Fruit fly (Drosophila melanogaster) whole organism, embryonic: ENCODE data around the gene CG6325.

Experiments
- CG34422 ChIP-seq: fragments of 200-800 bp; sonication (Bioruptor generic); IDR thresholded peaks from 3 replicates; pipeline ENCODE4 v1.3.6; 2022; ENCODE audit warnings: missing biosample characterization, missing genetic modification characterization
- Fer3 ChIP-seq: fragments of 200-800 bp; sonication (Bioruptor generic); optimal IDR thresholded peaks from 2 replicates; lab custom pipeline; 2018; ENCODE audit warnings: missing biosample characterization, mild to moderate bottlenecking, missing genetic modification characterization, moderate library complexity
- HLH4C ChIP-seq: fragments of 200-800 bp; sonication (Bioruptor generic); IDR thresholded peaks from 3 replicates; pipeline ENCODE4 v1.3.6; 2022; ENCODE audit warnings: missing biosample characterization, missing genetic modification characterization; ENCODE audit not compliant: partially characterized antibody
- Nf-YA ChIP-seq: fragments of 200-800 bp; sonication (Bioruptor generic); IDR thresholded peaks from 2 replicates; pipeline ENCODE4 v1.3.6; 2022; ENCODE audit warnings: missing biosample characterization, missing genetic modification characterization
- croc ChIP-seq: fragments of 200-800 bp; sonication (Bioruptor generic); conservative IDR thresholded peaks from 3 replicates; pipeline ENCODE4 v1.3.6; 2022; ENCODE audit warnings: missing biosample characterization, missing genetic modification characterization
- fru ChIP-seq: fragments of >200 bp; optimal IDR thresholded peaks from 2 replicates; lab custom pipeline; 2017

DNA sequence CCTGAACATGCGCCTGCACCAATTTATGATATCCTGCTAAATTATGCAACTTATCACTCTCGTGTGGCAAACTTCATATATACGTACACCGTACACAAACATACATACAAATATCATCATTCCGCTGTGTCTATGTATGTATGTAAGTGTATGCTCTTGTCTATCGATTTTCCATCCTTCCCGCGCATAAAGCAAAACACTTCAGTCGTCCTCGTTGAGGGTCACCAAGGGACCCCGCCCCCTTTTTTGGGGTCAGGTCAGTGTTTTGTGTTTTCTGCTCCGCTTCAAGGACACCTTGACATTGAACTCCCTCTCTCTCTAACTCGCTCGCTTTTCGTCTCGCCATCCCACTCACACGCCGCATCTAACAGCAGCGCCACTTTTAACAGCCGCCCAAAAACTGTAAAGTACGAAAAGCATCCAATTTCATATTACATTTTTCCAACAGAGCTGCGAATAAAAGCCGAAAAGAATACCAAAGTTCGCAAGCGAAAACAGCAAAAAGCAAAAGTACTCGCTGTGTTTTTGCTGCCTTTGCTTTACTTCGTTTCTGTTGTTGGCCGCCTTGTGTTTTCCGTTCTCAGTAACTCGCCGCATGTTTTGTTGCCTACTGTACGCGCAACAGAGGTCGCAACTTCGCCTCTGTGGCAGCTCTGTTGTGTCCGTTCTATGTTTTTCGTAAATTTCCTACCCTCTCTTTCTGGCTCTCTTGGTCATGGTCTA is 51.1 kb downstream of the CG6325 start:
- TF ChIP-seq fru (lab: Kevin White, UChicago) (no peak), croc (GFP tag; lab: Robert Waterston, UW) (no peak), HLH4C (GFP tag; lab: Robert Waterston, UW) (no peak), CG34422 (GFP tag; lab: Robert Waterston, UW) (no peak), Fer3 (no peak), Nf-YA (GFP tag; lab: Robert Waterston, UW) (no peak)
